Fruit fly (Drosophila melanogaster) whole organism, embryonic: Measurements from ENCODE around the gene CG14339.
A peak's percentile ranks its signal among the peaks of the same experiment; 100 is the strongest.

Experiments used
- Ada2b ChIP-seq: fragments of 200-800 bp; sonication (Bioruptor generic); IDR thresholded peaks from 2 replicates; pipeline ENCODE4 v1.3.6; 2022; ENCODE audit warnings: missing biosample characterization, missing genetic modification characterization
- Adf1 ChIP-seq: fragments of 200-800 bp; sonication (Bioruptor generic); IDR thresholded peaks from 2 replicates; pipeline ENCODE4 v1.3.6; 2022; ENCODE audit warnings: missing biosample characterization, missing genetic modification characterization
- CG11695 ChIP-seq: fragments of 200-800 bp; sonication (Bioruptor generic); IDR thresholded peaks from 3 replicates; pipeline ENCODE4 v1.3.6; 2022; ENCODE audit warnings: missing biosample characterization, missing genetic modification characterization
- CG12659 ChIP-seq: fragments of 200-800 bp; sonication (Bioruptor generic); optimal IDR thresholded peaks from 3 replicates; lab custom pipeline; 2017; ENCODE audit warnings: mild to moderate bottlenecking, missing biosample characterization, missing genetic modification reagents, missing genetic modification characterization
- CG14014 ChIP-seq: fragments of 200-800 bp; sonication (Bioruptor generic); IDR thresholded peaks from 2 replicates; pipeline ENCODE4 v1.3.6; 2022; ENCODE audit warnings: missing biosample characterization, missing genetic modification characterization
- CG16813 ChIP-seq: fragments of 200-800 bp; sonication (Bioruptor generic); IDR thresholded peaks from 3 replicates; pipeline ENCODE4 v1.3.6; 2022; ENCODE audit warnings: missing biosample characterization, missing genetic modification characterization; ENCODE audit not compliant: partially characterized antibody
- CG2202 ChIP-seq: fragments of 200-800 bp; sonication (Bioruptor generic); optimal IDR thresholded peaks from 2 replicates; lab custom pipeline; 2018; ENCODE audit warnings: missing biosample characterization, mild to moderate bottlenecking, missing genetic modification characterization
- CG2875 ChIP-seq: fragments of 200-800 bp; sonication (Bioruptor generic); optimal IDR thresholded peaks from 2 replicates; lab custom pipeline; 2017; ENCODE audit warnings: missing biosample characterization, mild to moderate bottlenecking, missing genetic modification characterization, missing genetic modification reagents
- CG32532 ChIP-seq: fragments of 200-800 bp; sonication (Bioruptor generic); IDR thresholded peaks from 2 replicates; pipeline ENCODE4 v1.3.6; 2022; ENCODE audit warnings: missing biosample characterization, missing genetic modification characterization
- CG34422 ChIP-seq: fragments of 200-800 bp; sonication (Bioruptor generic); IDR thresholded peaks from 3 replicates; pipeline ENCODE4 v1.3.6; 2022; ENCODE audit warnings: missing biosample characterization, missing genetic modification characterization
- CG6654 ChIP-seq: fragments of 200-800 bp; sonication (Bioruptor generic); optimal IDR thresholded peaks from 2 replicates; lab custom pipeline; 2017; ENCODE audit warnings: missing biosample characterization, mild to moderate bottlenecking, missing genetic modification characterization
- CG6689 ChIP-seq: fragments of 200-800 bp; sonication (Bioruptor generic); IDR thresholded peaks from 2 replicates; pipeline ENCODE4 v1.3.6; 2022; ENCODE audit warnings: missing biosample characterization, missing genetic modification characterization
- Deaf1 ChIP-seq: fragments of 200-800 bp; optimal IDR thresholded peaks from 3 replicates; lab custom pipeline; 2019; ENCODE audit warnings: missing biosample characterization, mild to moderate bottlenecking, missing genetic modification characterization, moderate library complexity
- Dll ChIP-seq: fragments of 200-800 bp; sonication (Bioruptor generic); IDR thresholded peaks from 4 replicates; pipeline ENCODE4 v1.3.6; 2022; ENCODE audit warnings: missing biosample characterization, missing genetic modification characterization; ENCODE audit not compliant: partially characterized antibody
- Doc3 ChIP-seq: fragments of 200-800 bp; sonication (Bioruptor generic); IDR thresholded peaks from 3 replicates; pipeline ENCODE4 v1.3.6; 2022; ENCODE audit warnings: missing biosample characterization, missing genetic modification characterization; ENCODE audit not compliant: partially characterized antibody
- Drgx ChIP-seq: fragments of 200-800 bp; sonication (Bioruptor generic); IDR thresholded peaks from 2 replicates; pipeline ENCODE4 v1.3.6; 2022; ENCODE audit warnings: missing biosample characterization, missing genetic modification characterization
- E2f2 ChIP-seq: fragments of 200-800 bp; sonication (Bioruptor generic); IDR thresholded peaks from 2 replicates; pipeline ENCODE4 v1.3.6; 2022; ENCODE audit warnings: missing biosample characterization, missing genetic modification characterization
- Fer1 ChIP-seq: fragments of 200-800 bp; sonication (Bioruptor generic); optimal IDR thresholded peaks from 2 replicates; lab custom pipeline; 2017; ENCODE audit warnings: missing biosample characterization, mild to moderate bottlenecking, missing genetic modification characterization
- Hmr ChIP-seq: fragments of 200-800 bp; sonication (Bioruptor generic); optimal IDR thresholded peaks from 3 replicates; lab custom pipeline; 2017; ENCODE audit warnings: mild to moderate bottlenecking, missing biosample characterization, missing genetic modification reagents, missing genetic modification characterization
- Mrtf ChIP-seq: fragments of 200-800 bp; sonication (Bioruptor generic); IDR thresholded peaks from 3 replicates; pipeline ENCODE4 v1.3.6; 2022; ENCODE audit warnings: missing biosample characterization, missing genetic modification characterization
- Nf-YB ChIP-seq: fragments of 200-800 bp; sonication (Bioruptor generic); optimal IDR thresholded peaks from 3 replicates; lab custom pipeline; 2019; ENCODE audit warnings: missing biosample characterization, mild to moderate bottlenecking, missing genetic modification characterization, moderate library complexity
- Nf-YC ChIP-seq: fragments of 200-800 bp; optimal IDR thresholded peaks from 3 replicates; lab custom pipeline; 2019; ENCODE audit warnings: missing biosample characterization, mild to moderate bottlenecking, missing genetic modification characterization, moderate library complexity
- Trl ChIP-seq, 3 experiments: fragments of >200 bp in 2 of 3; fragments of 200-800 bp in 1 of 3; sonication (Bioruptor generic) in 1 of 3; optimal IDR thresholded peaks; 2 replicates in 1 of 3; 3 replicates in 2 of 3; lab custom pipeline; 2016 to 2017; ENCODE audit warnings: missing biosample characterization in 1 of 3, missing genetic modification characterization in 1 of 3
- ato ChIP-seq: fragments of 200-800 bp; sonication (Bioruptor generic); IDR thresholded peaks from 2 replicates; pipeline ENCODE4 v1.3.6; 2022; ENCODE audit warnings: missing biosample characterization, missing genetic modification characterization; ENCODE audit not compliant: partially characterized antibody
- chinmo ChIP-seq: fragments of 200-800 bp; sonication (Bioruptor generic); IDR thresholded peaks from 4 replicates; pipeline ENCODE4 v1.3.6; 2022; ENCODE audit warnings: missing biosample characterization, missing genetic modification characterization; ENCODE audit not compliant: partially characterized antibody
- chm ChIP-seq: fragments of 200-800 bp; sonication (Bioruptor generic); IDR thresholded peaks from 2 replicates; pipeline ENCODE4 v1.3.6; 2022; ENCODE audit warnings: missing biosample characterization, missing genetic modification characterization
- chn ChIP-seq: fragments of 200-800 bp; sonication (Bioruptor generic); optimal IDR thresholded peaks from 2 replicates; lab custom pipeline; 2016; ENCODE audit warnings: missing biosample characterization, missing genetic modification characterization
- croc ChIP-seq: fragments of 200-800 bp; sonication (Bioruptor generic); conservative IDR thresholded peaks from 3 replicates; pipeline ENCODE4 v1.3.6; 2022; ENCODE audit warnings: missing biosample characterization, missing genetic modification characterization
- dimm ChIP-seq: fragments of 200-800 bp; sonication (Bioruptor generic); IDR thresholded peaks from 2 replicates; pipeline ENCODE4 v1.3.6; 2022; ENCODE audit warnings: missing biosample characterization, missing genetic modification characterization
- dpn ChIP-seq, 2 experiments: fragments of 200-800 bp; sonication (Bioruptor generic); optimal IDR thresholded peaks; 3 replicates each; lab custom pipeline; 2016; ENCODE audit warnings: missing biosample characterization in 2 of 2, missing genetic modification characterization in 2 of 2
- en ChIP-seq: fragments of 200-800 bp; sonication (Bioruptor generic); optimal IDR thresholded peaks from 2 replicates; lab custom pipeline; 2016; ENCODE audit warnings: missing biosample characterization, missing genetic modification characterization
- eve ChIP-seq, 2 experiments: fragments of >200 bp; optimal IDR thresholded peaks; 2 replicates each; lab custom pipeline; 2017; ENCODE audit warnings: missing biosample characterization in 2 of 2, missing genetic modification characterization in 2 of 2
- eyg ChIP-seq: fragments of 200-800 bp; sonication (Bioruptor generic); optimal IDR thresholded peaks from 3 replicates; lab custom pipeline; 2016; ENCODE audit warnings: missing biosample characterization, missing genetic modification characterization
- ftz-f1 ChIP-seq: fragments of 200-800 bp; sonication (Bioruptor generic); optimal IDR thresholded peaks from 2 replicates; lab custom pipeline; 2016; ENCODE audit warnings: missing biosample characterization, missing genetic modification characterization
- her ChIP-seq: fragments of 200-800 bp; sonication (Bioruptor generic); optimal IDR thresholded peaks from 2 replicates; lab custom pipeline; 2016; ENCODE audit warnings: missing biosample characterization, missing genetic modification characterization
- lmd ChIP-seq: fragments of 200-800 bp; sonication (Bioruptor generic); IDR thresholded peaks from 2 replicates; pipeline ENCODE4 v1.3.6; 2022; ENCODE audit warnings: missing biosample characterization, missing genetic modification characterization
- phol ChIP-seq: fragments of 200-800 bp; sonication (Bioruptor generic); optimal IDR thresholded peaks from 3 replicates; lab custom pipeline; 2018; ENCODE audit warnings: missing biosample characterization, mild to moderate bottlenecking, missing genetic modification characterization, moderate library complexity
- sna ChIP-seq: fragments of 200-800 bp; sonication (Bioruptor generic); IDR thresholded peaks from 2 replicates; pipeline ENCODE4 v1.3.6; 2022; ENCODE audit warnings: missing biosample characterization, missing genetic modification characterization; ENCODE audit not compliant: partially characterized antibody
- tna ChIP-seq: fragments of 200-800 bp; sonication (Bioruptor generic); IDR thresholded peaks from 2 replicates; pipeline ENCODE4 v1.3.6; 2022; ENCODE audit warnings: missing biosample characterization, missing genetic modification characterization; ENCODE audit not compliant: partially characterized antibody
- trh ChIP-seq: fragments of 200-800 bp; sonication (Bioruptor generic); optimal IDR thresholded peaks from 2 replicates; lab custom pipeline; 2016; ENCODE audit warnings: missing biosample characterization, missing genetic modification characterization
- unc-4 ChIP-seq: fragments of 200-800 bp; sonication (Bioruptor generic); IDR thresholded peaks from 2 replicates; pipeline ENCODE4 v1.3.6; 2022; ENCODE audit warnings: missing biosample characterization, missing genetic modification characterization; ENCODE audit not compliant: partially characterized antibody
- zfh1 ChIP-seq: fragments of 200-800 bp; sonication (Bioruptor generic); IDR thresholded peaks from 3 replicates; pipeline ENCODE4 v1.3.6; 2022; ENCODE audit warnings: missing biosample characterization, missing genetic modification characterization

The CG14339 gene

DNA sequence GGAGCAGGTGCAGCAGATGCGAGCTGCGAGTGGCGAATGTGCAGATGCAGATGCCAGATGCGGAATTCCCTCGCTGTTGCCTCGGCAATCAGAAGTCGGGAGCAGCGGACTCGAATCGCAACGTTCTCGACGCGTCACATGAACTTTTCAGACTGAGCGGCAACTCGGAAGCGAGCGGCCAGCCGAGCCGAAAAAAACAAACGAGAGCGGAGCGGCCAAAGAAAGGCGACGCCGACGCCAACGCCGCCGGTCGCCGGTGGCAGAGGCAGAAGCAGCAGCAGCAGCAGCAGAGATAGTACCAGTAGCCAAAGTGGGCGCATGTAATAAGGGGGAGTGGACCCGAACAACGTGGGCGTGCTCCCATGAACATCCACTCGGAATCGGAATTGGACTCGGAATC lies 6.0 kb upstream of the CG14339 start, which contains the start of gene CG4629 (continued):
- no peak for TF ChIP-seq Drgx (GFP tag; lab: Robert Waterston, UW)
- peak; percentile 7; the same call in 1 of the 2 replicates for TF ChIP-seq E2f2 (GFP tag; lab: Robert Waterston, UW)
- TF ChIP-seq her (GFP tag; lab: Kevin White, UChicago), result no peak
- TF ChIP-seq ftz-f1 (GFP tag; lab: Kevin White, UChicago), result no peak
- TF ChIP-seq sna (GFP tag; lab: Robert Waterston, UW), result peak; percentile 55; the same call in 1 of the 2 replicates
- TF ChIP-seq ato, result peak; percentile 26; the same call in 1 of the 2 replicates
- TF ChIP-seq CG2875 (GFP tag; lab: Kevin White, UChicago), result no peak
- TF ChIP-seq CG6689 (GFP tag; lab: Robert Waterston, UW), result 0 out of 2 replicates have a peak, but pooled peaks have one; percentile 11
- TF ChIP-seq eyg (GFP tag; lab: Kevin White, UChicago), result peak; percentile 21
- 0 out of 2 replicates have a peak, but pooled peaks have one; percentile 48 for TF ChIP-seq CG32532 (GFP tag; lab: Robert Waterston, UW)
- TF ChIP-seq croc (GFP tag; lab: Robert Waterston, UW), result no peak
- no peak for TF ChIP-seq CG12659 (GFP tag; lab: Kevin White, UChicago)
- TF ChIP-seq Nf-YC (tag; lab: Kevin White, UChicago), result peak; percentile 38
- TF ChIP-seq Fer1 (GFP tag; lab: Kevin White, UChicago), result peak; percentile 14
- TF ChIP-seq Ada2b (GFP tag; lab: Robert Waterston, UW), result no peak
- TF ChIP-seq lmd (GFP tag; lab: Robert Waterston, UW), result no peak
- TF ChIP-seq CG34422, result peak; percentile 55; the same call in 1 of the 3 replicates
- TF ChIP-seq Trl (optimal IDR thresholded peaks at IDR 0.05; lab: Kevin White, UChicago), result peak in 1 of 2 experiments; percentile 53
- no peak for TF ChIP-seq Trl (GFP tag; optimal IDR thresholded peaks at IDR 0.05; lab: Kevin White, UChicago)
- TF ChIP-seq Hmr, result no peak
- TF ChIP-seq Deaf1 (tag; lab: Kevin White, UChicago), result peak; percentile 96
- no peak for TF ChIP-seq trh (GFP tag; lab: Kevin White, UChicago)
- TF ChIP-seq phol (tag; lab: Kevin White, UChicago), result no peak
- TF ChIP-seq Doc3, result no peak; the same call in 2 of the 3 replicates
- no peak for TF ChIP-seq CG14014 (GFP tag; lab: Robert Waterston, UW)
- TF ChIP-seq Adf1 (GFP tag; lab: Robert Waterston, UW), result peak; percentile 100
- TF ChIP-seq eve (GFP tag; optimal IDR thresholded peaks at IDR 0.05; lab: Kevin White, UChicago), result no peak
- TF ChIP-seq dimm (GFP tag; lab: Robert Waterston, UW), result no peak
- TF ChIP-seq zfh1 (GFP tag; lab: Robert Waterston, UW), result no peak
- TF ChIP-seq unc-4 (GFP tag; lab: Robert Waterston, UW), result 0 out of 2 replicates have a peak, but pooled peaks have one; percentile 22
- no peak for TF ChIP-seq CG11695 (GFP tag; lab: Robert Waterston, UW)
- TF ChIP-seq CG16813 (GFP tag; lab: Robert Waterston, UW), result 0 out of 3 replicates have a peak, but pooled peaks have one; percentile 14
- no peak for TF ChIP-seq dpn (GFP tag; optimal IDR thresholded peaks at IDR 0.05; lab: Kevin White, UChicago)
- TF ChIP-seq CG2202 (tag; lab: Kevin White, UChicago), result no peak
- no peak; the same call in 1 of the 2 replicates for TF ChIP-seq tna (GFP tag; lab: Robert Waterston, UW)
- TF ChIP-seq Dll (GFP tag; lab: Robert Waterston, UW), result peak; percentile 19; the same call in 1 of the 4 replicates
- TF ChIP-seq Mrtf, result no peak
- TF ChIP-seq CG6654 (GFP tag; lab: Kevin White, UChicago), result no peak
- no peak for TF ChIP-seq Nf-YB
- no peak; the same call in 1 of the 2 replicates for TF ChIP-seq chm
- TF ChIP-seq chinmo (GFP tag; lab: Robert Waterston, UW), result 0 out of 4 replicates have a peak, but pooled peaks have one; percentile 70
- TF ChIP-seq en (GFP tag; lab: Kevin White, UChicago), result no peak
- TF ChIP-seq chn (GFP tag; lab: Kevin White, UChicago), result no peak
